Worm (Caenorhabditis elegans): ENCODE measurements around the gene R11G10.3.

Gene R11G10.3

DNA sequence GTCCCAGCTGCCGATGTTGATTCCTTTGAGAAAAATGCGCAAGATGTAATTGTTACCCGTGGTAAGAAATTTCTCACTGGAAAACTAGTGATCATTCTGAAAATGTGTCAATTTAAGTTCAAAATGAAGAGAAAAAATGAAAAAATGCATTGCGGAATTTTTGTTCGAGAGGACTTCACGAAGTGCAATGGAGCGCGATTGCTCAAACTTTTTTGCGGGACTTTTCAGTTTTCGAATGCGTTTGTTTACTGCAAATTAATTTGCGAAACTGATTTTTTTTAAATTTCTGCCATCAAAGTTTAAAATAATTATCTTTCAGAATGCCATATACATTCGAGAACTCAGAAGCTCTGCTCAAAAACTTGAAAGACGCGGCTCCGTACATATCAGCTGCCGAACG lies 45.2 kb downstream of the R11G10.3 start, which contains the start of the genes nuaf-1 and bir-2 (continued):
- TF ChIP-seq lin-13 (GFP tag; optimal IDR thresholded peaks at IDR 0.05), result peak; percentile 28
- no peak for TF ChIP-seq ZK546.5 (tag; optimal IDR thresholded peaks at IDR 0.05)

DNA sequence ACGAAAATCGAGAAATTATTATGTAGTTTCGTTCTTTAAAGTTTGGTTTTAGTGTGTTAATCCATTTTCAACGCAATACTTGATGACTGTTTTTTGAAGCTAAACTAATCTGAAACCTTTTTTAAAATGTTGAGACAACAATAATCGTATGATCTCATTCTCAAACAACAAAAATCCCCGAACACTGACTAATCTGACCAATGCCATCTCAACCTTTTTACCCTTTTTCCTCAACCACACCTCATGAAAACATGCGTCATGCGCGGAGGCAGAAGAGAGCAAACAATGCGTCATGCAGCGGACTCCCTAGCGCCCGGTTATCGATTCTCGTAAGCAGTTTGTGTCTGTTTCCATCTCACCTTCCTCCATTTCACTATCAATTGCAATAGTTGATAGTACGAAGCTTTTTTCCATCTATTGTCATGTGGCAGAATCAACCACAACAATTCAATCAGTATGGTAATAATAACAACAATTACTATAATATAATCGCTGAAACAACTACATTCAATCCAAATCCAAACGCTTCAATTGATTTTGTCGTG lies 48.5 kb downstream of the R11G10.3 start, which contains the start of gene C50B8.4:
TSS of gene C50B8.4 (plus strand) at position 299 of the 545 bp plus-strand sequence.
- TF ChIP-seq nhr-12 (tag; optimal IDR thresholded peaks at IDR 0.05) (no peak), nhr-25 (tag; optimal IDR thresholded peaks at IDR 0.05) (no peak), fos-1 (tag; optimal IDR thresholded peaks at IDR 0.05) (peak; percentile 86), nhr-77 (tag; optimal IDR thresholded peaks at IDR 0.05) (no peak), nhr-23 (tag; optimal IDR thresholded peaks at IDR 0.05) (no peak), peb-1 (tag; optimal IDR thresholded peaks at IDR 0.05) (no peak), elt-3 (tag; optimal IDR thresholded peaks at IDR 0.05) (no peak), unc-62 (GFP tag; optimal IDR thresholded peaks at IDR 0.05) (no peak)

DNA sequence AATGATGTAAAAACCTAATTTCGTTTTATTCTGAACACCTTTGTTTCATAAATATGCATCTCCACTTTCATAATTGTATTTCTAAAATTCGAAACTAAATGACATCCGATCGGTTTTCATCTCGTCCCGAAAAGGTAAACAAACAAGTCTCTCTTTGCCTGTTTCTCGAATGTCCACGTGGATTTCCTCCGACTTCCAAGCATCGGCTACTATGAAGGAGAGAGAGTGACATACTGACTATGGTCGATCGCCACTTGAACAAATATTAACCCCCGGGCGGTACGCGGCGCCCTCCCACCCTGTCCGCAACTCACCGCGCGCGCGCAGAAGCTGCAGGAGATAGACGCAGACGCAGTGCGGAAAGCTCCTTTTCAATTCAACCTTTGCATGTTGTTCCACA lies 52.6 kb downstream of the R11G10.3 start:
- TF ChIP-seq nhr-10 (tag; optimal IDR thresholded peaks at IDR 0.05), result no peak
- TF ChIP-seq ztf-11 (tag; optimal IDR thresholded peaks at IDR 0.05), result no peak
- TF ChIP-seq fos-1 (tag; optimal IDR thresholded peaks at IDR 0.05), result no peak
- TF ChIP-seq ceh-16 (tag; optimal IDR thresholded peaks at IDR 0.05), result no peak
- TF ChIP-seq nhr-6 (tag; optimal IDR thresholded peaks at IDR 0.05), result no peak
- TF ChIP-seq lsy-2 (tag; optimal IDR thresholded peaks at IDR 0.05), result no peak
- no peak for TF ChIP-seq peb-1 (tag; optimal IDR thresholded peaks at IDR 0.05)
- TF ChIP-seq lin-11 (tag; optimal IDR thresholded peaks at IDR 0.05), result no peak
- TF ChIP-seq nhr-129 (tag; optimal IDR thresholded peaks at IDR 0.05), result no peak
- no peak for TF ChIP-seq nhr-21 (tag; optimal IDR thresholded peaks at IDR 0.05)
- TF ChIP-seq sma-3 (GFP tag; optimal IDR thresholded peaks at IDR 0.05), result no peak

DNA sequence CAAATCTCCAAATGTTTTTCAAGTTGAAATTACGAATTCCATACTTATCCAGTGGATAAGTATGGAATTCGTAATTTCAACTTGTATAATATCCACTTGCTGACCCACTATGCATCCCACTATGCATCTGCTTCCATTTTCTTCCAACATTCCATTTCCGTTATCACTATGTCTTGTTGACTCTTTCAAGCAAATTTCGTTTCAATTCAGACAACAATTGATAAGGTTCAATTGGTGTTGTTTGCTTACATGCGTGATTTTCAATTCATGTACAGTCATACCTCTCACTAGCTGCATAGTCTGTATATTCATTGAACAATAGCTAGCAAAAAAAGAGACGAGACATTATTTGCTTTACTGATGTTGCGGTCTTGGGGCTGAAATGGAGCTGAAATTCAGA lies 53.5 kb downstream of the R11G10.3 start:
- TF ChIP-seq fos-1 (tag; optimal IDR thresholded peaks at IDR 0.05) (peak; percentile 93), ztf-11 (tag; optimal IDR thresholded peaks at IDR 0.05) (no peak), gmeb-1 (tag; optimal IDR thresholded peaks at IDR 0.05) (peak; percentile 7), ztf-4 (tag; optimal IDR thresholded peaks at IDR 0.05) (no peak), sma-9 (GFP tag; optimal IDR thresholded peaks at IDR 0.05) (peak; percentile 28), sma-9 (tag; optimal IDR thresholded peaks at IDR 0.05) (no peak)

DNA sequence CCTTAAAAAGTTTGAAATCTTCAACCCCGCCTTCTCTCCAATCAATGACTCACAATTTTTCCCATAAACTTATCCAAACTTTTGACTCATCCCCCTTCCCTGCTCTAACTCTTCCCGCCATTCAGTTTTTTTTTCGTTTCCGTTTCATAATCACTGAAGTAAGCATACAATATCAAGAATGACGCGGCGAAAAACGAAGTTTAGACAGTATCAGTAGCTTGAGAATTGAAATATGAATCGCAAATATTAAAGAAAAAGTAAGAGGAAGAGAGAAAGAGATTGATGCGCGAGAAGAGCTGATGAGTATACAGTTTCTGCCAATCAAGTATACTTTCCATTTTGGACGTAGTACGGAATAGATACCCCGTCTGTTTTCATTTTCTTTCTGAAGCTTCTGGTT lies 54.2 kb downstream of the R11G10.3 start:
- TF ChIP-seq nhr-23 (tag; optimal IDR thresholded peaks at IDR 0.05) (no peak), sma-3 (GFP tag; optimal IDR thresholded peaks at IDR 0.05) (no peak), fos-1 (tag; optimal IDR thresholded peaks at IDR 0.05) (peak; percentile 88), nhr-25 (tag; optimal IDR thresholded peaks at IDR 0.05) (no peak)

DNA sequence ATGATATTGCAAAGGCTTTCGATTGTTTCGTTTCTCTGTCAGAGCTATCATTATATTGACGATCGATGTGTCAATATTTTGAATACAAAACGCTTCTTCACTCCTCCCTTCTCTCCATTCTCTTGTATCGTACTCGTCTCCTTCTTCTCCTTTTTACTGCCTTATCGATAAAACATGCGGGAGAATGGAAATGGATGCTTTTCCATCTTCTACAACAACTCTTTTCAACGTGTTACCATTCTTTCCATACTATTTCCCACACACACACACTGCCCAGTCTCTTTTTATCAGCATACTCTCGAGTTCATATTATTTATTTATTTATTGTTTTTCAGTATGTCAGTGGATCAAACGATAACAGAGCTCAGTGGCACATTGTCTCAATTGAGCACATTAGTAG lies 55.3 kb downstream of the R11G10.3 start, which contains the start of gene C50B8.6:
TSS of gene C50B8.6 (plus strand) at position 336 of the 400 bp plus-strand sequence.
- TF ChIP-seq fos-1 (tag; optimal IDR thresholded peaks at IDR 0.05) (peak; percentile 60), sma-3 (GFP tag; optimal IDR thresholded peaks at IDR 0.05) (no peak)
